Worm (Caenorhabditis elegans): ENCODE measurements around the gene W03A5.2.

- TF ChIP-seq sea-2 (GFP tag; IDR thresholded peaks at IDR 0.05) (no peak), cebp-1 (GFP tag; IDR thresholded peaks at IDR 0.05) (no peak), cebp-1 (tag; optimal IDR thresholded peaks at IDR 0.05) (no peak), K11D2.4 (GFP tag; IDR thresholded peaks at IDR 0.05) (no peak), unc-130 (GFP tag; optimal IDR thresholded peaks at IDR 0.05) (no peak)
Observed at ce11 chrIII:5424363-5424762, 18.5 kb downstream of the W03A5.2 start.
